Worm (Caenorhabditis elegans) whole organism, L1 larva: ENCODE results near the gene B0281.6.

Experiments
- egl-13 ChIP-seq: sonication (generic microtip); optimal IDR thresholded peaks from 2 replicates; lab custom pipeline; 2016; ENCODE audit warnings: missing genotype, missing genetic modification reagents, missing genetic modification characterization, missing compliant biosample characterization
- fkh-4 ChIP-seq: sonication (generic microtip); optimal IDR thresholded peaks from 2 replicates; lab custom pipeline; 2016; ENCODE audit warnings: missing compliant biosample characterization, missing genetic modification characterization, borderline replicate concordance
- lsy-2 ChIP-seq, 2 experiments: fragments of 150-350 bp; optimal IDR thresholded peaks; 2 replicates each; lab custom pipeline; 2014; ENCODE audit warnings: missing biosample characterization in 2 of 2, missing genetic modification characterization in 2 of 2
- nhr-237 ChIP-seq: fragments of 150-350 bp; optimal IDR thresholded peaks from 2 replicates; lab custom pipeline; 2014; ENCODE audit warnings: missing biosample characterization, missing genetic modification characterization
- nhr-28 ChIP-seq: fragments of 150-350 bp; optimal IDR thresholded peaks from 2 replicates; lab custom pipeline; 2014; ENCODE audit warnings: missing biosample characterization, missing genetic modification characterization
- nhr-47 ChIP-seq: sonication (generic microtip); optimal IDR thresholded peaks from 2 replicates; lab custom pipeline; 2016; ENCODE audit warnings: mild to moderate bottlenecking, missing genetic modification characterization, moderate library complexity, missing compliant biosample characterization
- pag-3 ChIP-seq: sonication (generic microtip); optimal IDR thresholded peaks from 2 replicates; lab custom pipeline; 2017; ENCODE audit warnings: missing genetic modification characterization, mild to moderate bottlenecking, missing compliant biosample characterization, antibody characterized with exemption, borderline replicate concordance; ENCODE audit not compliant: insufficient read depth
- pqm-1 ChIP-seq: sonication (generic microtip); optimal IDR thresholded peaks from 3 replicates; lab custom pipeline; 2017; ENCODE audit warnings: missing biosample characterization, missing genetic modification characterization
- unc-130 ChIP-seq: fragments of 150-350 bp; optimal IDR thresholded peaks from 2 replicates; lab custom pipeline; 2017; ENCODE audit warnings: missing biosample characterization, missing genetic modification characterization, inconsistent platforms
- unc-62 ChIP-seq: fragments of 150-350 bp; optimal IDR thresholded peaks from 2 replicates; lab custom pipeline; 2014; ENCODE audit warnings: missing biosample characterization, missing genetic modification reagents, missing genetic modification characterization

DNA sequence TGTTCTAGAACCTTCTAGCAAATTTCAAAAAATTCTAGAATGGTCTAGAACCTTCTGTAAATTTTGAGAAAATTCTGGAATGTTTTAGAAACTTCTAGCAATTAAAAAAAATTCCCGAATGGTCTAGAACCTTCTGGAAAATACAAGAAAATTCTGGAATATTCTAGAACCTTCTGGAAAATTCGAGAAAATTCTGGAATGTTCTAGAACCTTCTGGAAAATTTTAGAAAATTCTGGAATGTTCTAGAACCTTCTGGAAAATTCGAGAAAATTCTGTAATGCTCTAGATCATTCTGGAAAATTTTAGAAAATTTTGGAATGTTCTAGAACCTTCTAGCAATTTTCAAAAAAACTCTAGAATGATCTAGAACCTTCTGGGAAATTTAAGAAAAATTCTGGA lies 28.2 kb upstream of the B0281.6 start:
- TF ChIP-seq fkh-4 (tag; lab: Kevin White, UChicago) (no peak), pqm-1 (tag; lab: Kevin White, UChicago) (no peak), unc-62 (GFP tag; lab: Kevin White, UChicago) (no peak), nhr-28 (tag; lab: Kevin White, UChicago) (no peak), lsy-2 (tag; optimal IDR thresholded peaks at IDR 0.05; lab: Kevin White, UChicago) (no peak), nhr-47 (tag; lab: Kevin White, UChicago) (no peak), egl-13 (tag; lab: Kevin White, UChicago) (no peak), nhr-237 (tag; lab: Kevin White, UChicago) (no peak), unc-130 (tag; lab: Kevin White, UChicago) (no peak), pag-3 (no peak)
